Worm (Caenorhabditis elegans): ENCODE data around the gene srx-130.

ce11 chrV:13889516-13889915, 46.3 kb downstream of the srx-130 start, which contains the start of gene spp-12:
- TF ChIP-seq egl-43 (GFP tag; IDR thresholded peaks at IDR 0.05) (no peak), D1046.2 (GFP tag; IDR thresholded peaks at IDR 0.05) (no peak), tag-97 (GFP tag; IDR thresholded peaks at IDR 0.05) (no peak), dpl-1 (GFP tag; optimal IDR thresholded peaks at IDR 0.05) (no peak), nhr-77 (tag; optimal IDR thresholded peaks at IDR 0.05) (no peak)

Data from whole organism, L4 larva.